Fruit fly (Drosophila melanogaster) whole organism, pupa: Measurements from ENCODE around the gene CG9300.

Source experiments
- CG12605 ChIP-seq: fragments of 200-800 bp; sonication (Bioruptor generic); IDR thresholded peaks from 2 replicates; pipeline ENCODE4 v1.3.6; 2022; ENCODE audit warnings: missing biosample characterization, missing genetic modification characterization
- CG13204 ChIP-seq: fragments of 200-800 bp; sonication (Bioruptor generic); optimal IDR thresholded peaks from 2 replicates; lab custom pipeline; 2018; ENCODE audit warnings: missing biosample characterization, mild to moderate bottlenecking, missing genetic modification characterization, moderate library complexity
- EcR ChIP-seq: fragments of 200-800 bp; sonication (Bioruptor generic); optimal IDR thresholded peaks from 3 replicates; lab custom pipeline; 2019; ENCODE audit warnings: missing biosample characterization, missing genetic modification characterization, mild to moderate bottlenecking, moderate library complexity, missing genetic modification reagents
- Pif1A ChIP-seq: fragments of 200-800 bp; sonication (Bioruptor generic); optimal IDR thresholded peaks from 3 replicates; lab custom pipeline; 2016; ENCODE audit warnings: missing biosample characterization, missing genetic modification characterization

DNA sequence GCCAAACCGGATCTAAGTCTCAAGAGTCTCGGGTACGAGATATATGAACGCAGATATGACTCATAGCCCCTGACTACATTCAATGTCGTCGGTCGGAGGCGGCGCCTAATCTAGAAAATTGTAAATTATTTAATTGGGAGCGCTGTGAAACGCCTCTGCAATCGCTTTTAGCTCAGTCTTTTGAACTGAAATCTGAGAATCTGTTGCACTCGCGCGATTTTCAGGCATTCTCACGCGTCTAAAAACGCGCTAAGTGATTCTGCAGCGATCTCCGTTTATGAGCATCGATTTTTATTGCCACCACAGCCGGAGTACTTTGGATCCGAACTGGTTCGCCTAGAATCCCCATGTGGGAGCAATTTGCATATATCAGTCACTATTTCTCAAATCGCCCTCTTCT lies 23.7 kb upstream of the CG9300 start:
- TF ChIP-seq CG12605 (GFP tag; lab: Robert Waterston, UW) (no peak), CG13204 (GFP tag; lab: Kevin White, UChicago) (no peak), EcR (GFP tag; lab: Kevin White, UChicago) (no peak), Pif1A (GFP tag; lab: Kevin White, UChicago) (no peak)
